Worm (Caenorhabditis elegans): ENCODE results near the gene ubxn-6.

- TF ChIP-seq hnd-1 (tag; optimal IDR thresholded peaks at IDR 0.05) = no peak
- no peak for TF ChIP-seq aly-1 (tag; optimal IDR thresholded peaks at IDR 0.05)
Measured at ce11 chrIV:4814185-4814584, 4.9 kb upstream of the ubxn-6 start, which contains the start of gene srw-94.
